Worm (Caenorhabditis elegans): ENCODE results near the gene C17B7.3.

C17B7.3 gene

ce11 chrV:3352925-3353324 lies 10.3 kb downstream of the C17B7.3 start, which contains the start of gene C17B7.12:
C17B7.12 (plus strand) TSS chrV:3353225.
- no peak for TF ChIP-seq T07F8.4 (tag; optimal IDR thresholded peaks at IDR 0.05)
- TF ChIP-seq atf-7 (tag; optimal IDR thresholded peaks at IDR 0.05) = no peak
- TF ChIP-seq F57C9.4 (tag; optimal IDR thresholded peaks at IDR 0.05) = no peak
- TF ChIP-seq snpc-3.4 (tag; optimal IDR thresholded peaks at IDR 0.05) = no peak
- TF ChIP-seq let-607 (tag; optimal IDR thresholded peaks at IDR 0.05) = no peak
- TF ChIP-seq somi-1 (GFP tag; optimal IDR thresholded peaks at IDR 0.05) = no peak
- TF ChIP-seq C06A6.2 (GFP tag; conservative IDR thresholded peaks at IDR 0.05) = no peak
- TF ChIP-seq F49E8.2 (tag; optimal IDR thresholded peaks at IDR 0.05; ENCODE audit: insufficient read depth) = no peak
- no peak for TF ChIP-seq ceh-91 (GFP tag; IDR thresholded peaks at IDR 0.05)
- TF ChIP-seq hmg-20 (GFP tag; IDR thresholded peaks at IDR 0.05) = no peak
- TF ChIP-seq ztf-18 (tag; optimal IDR thresholded peaks at IDR 0.05) = no peak
- TF ChIP-seq akir-1 (GFP tag; optimal IDR thresholded peaks at IDR 0.05) = no peak
- no peak for TF ChIP-seq F57A8.1 (GFP tag; optimal IDR thresholded peaks at IDR 0.05)
- no peak for TF ChIP-seq ets-4 (GFP tag; optimal IDR thresholded peaks at IDR 0.05)
- TF ChIP-seq D2030.7 (GFP tag; IDR thresholded peaks at IDR 0.05) = no peak
- TF ChIP-seq ztf-6 (GFP tag; IDR thresholded peaks at IDR 0.05) = no peak
- no peak for TF ChIP-seq B0336.3 (GFP tag; IDR thresholded peaks at IDR 0.05)
- no peak for TF ChIP-seq nfyb-1 (GFP tag; IDR thresholded peaks at IDR 0.05)

- TF ChIP-seq ama-1 (optimal IDR thresholded peaks at IDR 0.05) (no peak), ama-1 (GFP tag; optimal IDR thresholded peaks at IDR 0.05) (no peak)
Observed at ce11 chrV:3355544-3355943, 12.9 kb downstream of the C17B7.3 start.

- no peak for TF ChIP-seq K12H6.12 (tag; optimal IDR thresholded peaks at IDR 0.05)
- TF ChIP-seq hmg-1.2 (GFP tag; IDR thresholded peaks at IDR 0.05) = peak; percentile 37; the same call in 1 of the 2 replicates
Observed at ce11 chrV:3357106-3357505, 14.5 kb downstream of the C17B7.3 start, which contains the start of gene scrm-3. scrm-3 (minus strand) TSS chrV:3357206.

ce11 chrV:3358267-3358666 lies 15.7 kb downstream of the C17B7.3 start, which contains the start of gene C04E12.5:
C04E12.5 (plus strand) TSS chrV:3358567.
- no peak for TF ChIP-seq mcd-1 (GFP tag; IDR thresholded peaks at IDR 0.05)
- no peak for TF ChIP-seq Y67H2A.10 (GFP tag; conservative IDR thresholded peaks at IDR 0.05)
- no peak for TF ChIP-seq attf-3 (GFP tag; conservative IDR thresholded peaks at IDR 0.05)
- no peak for TF ChIP-seq fkh-3 (tag; optimal IDR thresholded peaks at IDR 0.05)
- TF ChIP-seq B0035.1 (tag; optimal IDR thresholded peaks at IDR 0.05) = no peak
- no peak for TF ChIP-seq C06A6.2 (GFP tag; conservative IDR thresholded peaks at IDR 0.05)
- TF ChIP-seq lin-54 (GFP tag; optimal IDR thresholded peaks at IDR 0.05) = no peak
- TF ChIP-seq ccch-3 (GFP tag; optimal IDR thresholded peaks at IDR 0.05) = no peak
- TF ChIP-seq F37B4.10 (GFP tag; IDR thresholded peaks at IDR 0.05) = no peak
- no peak for TF ChIP-seq Y56A3A.18 (GFP tag; IDR thresholded peaks at IDR 0.05)
- TF ChIP-seq madf-3 (GFP tag; IDR thresholded peaks at IDR 0.05) = no peak
- no peak for TF ChIP-seq sea-2 (GFP tag; IDR thresholded peaks at IDR 0.05)
- no peak for TF ChIP-seq ama-1 (optimal IDR thresholded peaks at IDR 0.05)
- TF ChIP-seq ama-1 (GFP tag; optimal IDR thresholded peaks at IDR 0.05) = no peak
- no peak for TF ChIP-seq F49E8.2 (tag; optimal IDR thresholded peaks at IDR 0.05; ENCODE audit: insufficient read depth)
- no peak for TF ChIP-seq B0019.2 (GFP tag; conservative IDR thresholded peaks at IDR 0.05)
- TF ChIP-seq nhr-27 (tag; optimal IDR thresholded peaks at IDR 0.05) = no peak
- TF ChIP-seq Y53F4B.3 (GFP tag; IDR thresholded peaks at IDR 0.05) = no peak
- no peak for TF ChIP-seq nhr-179 (tag; optimal IDR thresholded peaks at IDR 0.05)

Data from whole organism, young adult.